Fruit fly (Drosophila melanogaster): ENCODE results near the gene CG13445.

The CG13445 gene

dm6 chr3L:15847224-15847623 is 37.9 kb downstream of the CG13445 start (continued):
- TF ChIP-seq sima (GFP tag; optimal IDR thresholded peaks at IDR 0.05) (no peak), dm (GFP tag; optimal IDR thresholded peaks at IDR 0.05) (no peak), ind (GFP tag; optimal IDR thresholded peaks at IDR 0.05) (no peak), CG17829 (tag; optimal IDR thresholded peaks at IDR 0.05) (peak; percentile 46), Sry-δ (GFP tag; optimal IDR thresholded peaks at IDR 0.05) (no peak), CG15011 (GFP tag; optimal IDR thresholded peaks at IDR 0.05) (no peak), Ptx1 (GFP tag; IDR thresholded peaks at IDR 0.05) (no peak), emc (GFP tag; optimal IDR thresholded peaks at IDR 0.05) (no peak), CG4820 (GFP tag; optimal IDR thresholded peaks at IDR 0.05) (no peak), Dfd (GFP tag; optimal IDR thresholded peaks at IDR 0.05) (no peak), sens (GFP tag) (peak; percentile 73), CG15696 (tag; optimal IDR thresholded peaks at IDR 0.05) (peak; percentile 80), CG4617 (GFP tag; optimal IDR thresholded peaks at IDR 0.05; ENCODE audit: borderline replicate concordance) (no peak), CG7357 (GFP tag; IDR thresholded peaks at IDR 0.05) (no peak), zf30C (GFP tag; optimal IDR thresholded peaks at IDR 0.05) (peak; percentile 89), sc (optimal IDR thresholded peaks at IDR 0.05) (no peak), sc (GFP tag; optimal IDR thresholded peaks at IDR 0.05) (no peak), CG13894 (tag; optimal IDR thresholded peaks at IDR 0.05) (no peak), MTF-1 (GFP tag; optimal IDR thresholded peaks at IDR 0.05; ENCODE audit: borderline replicate concordance) (no peak), zfh1 (GFP tag; IDR thresholded peaks at IDR 0.05) (no peak), repo (GFP tag; optimal IDR thresholded peaks at IDR 0.05) (no peak), p53 (GFP tag; optimal IDR thresholded peaks at IDR 0.05) (no peak), pita (GFP tag; optimal IDR thresholded peaks at IDR 0.05) (no peak), CG18476 (GFP tag; optimal IDR thresholded peaks at IDR 0.05) (no peak), CG14050 (GFP tag; IDR thresholded peaks at IDR 0.05) (no peak), CG10431 (GFP tag; optimal IDR thresholded peaks at IDR 0.05) (no peak), CG12155 (GFP tag; optimal IDR thresholded peaks at IDR 0.05) (no peak), H15 (GFP tag; IDR thresholded peaks at IDR 0.05) (no peak), CG10979 (tag; optimal IDR thresholded peaks at IDR 0.05) (peak; percentile 59), rib (GFP tag; IDR thresholded peaks at IDR 0.05) (no peak), CG17328 (GFP tag; IDR thresholded peaks at IDR 0.05) (no peak), Xrp1 (GFP tag; IDR thresholded peaks at IDR 0.05) (peak; percentile 55; the same call in 1 of the 2 replicates), Dad (GFP tag; optimal IDR thresholded peaks at IDR 0.05) (no peak), zen (tag; optimal IDR thresholded peaks at IDR 0.05) (peak; percentile 72), Doc2 (GFP tag; IDR thresholded peaks at IDR 0.05) (no peak), unc-4 (GFP tag; IDR thresholded peaks at IDR 0.05; ENCODE audit: partially characterized antibody) (no peak), h (optimal IDR thresholded peaks at IDR 0.05) (no peak), pzg (GFP tag; optimal IDR thresholded peaks at IDR 0.05) (no peak), CG11398 (GFP tag; optimal IDR thresholded peaks at IDR 0.05) (no peak), sens-2 (GFP tag; IDR thresholded peaks at IDR 0.05) (no peak), NC2β (GFP tag; optimal IDR thresholded peaks at IDR 0.05) (no peak), CG32772 (GFP tag; IDR thresholded peaks at IDR 0.05) (no peak), CG2678 (tag; optimal IDR thresholded peaks at IDR 0.05) (no peak), CG14710 (tag; optimal IDR thresholded peaks at IDR 0.05) (peak; percentile 32), Fer3 (tag; optimal IDR thresholded peaks at IDR 0.05) (no peak), bcd (GFP tag; optimal IDR thresholded peaks at IDR 0.05) (no peak), CG13624 (GFP tag; optimal IDR thresholded peaks at IDR 0.05) (no peak), bsh (GFP tag; optimal IDR thresholded peaks at IDR 0.05) (no peak), CG32767 (GFP tag; IDR thresholded peaks at IDR 0.05) (no peak), CG13123 (GFP tag; optimal IDR thresholded peaks at IDR 0.05) (no peak), dmrt11E (tag; optimal IDR thresholded peaks at IDR 0.05) (peak; percentile 66), scrt (GFP tag; optimal IDR thresholded peaks at IDR 0.05) (no peak), odd (GFP tag; optimal IDR thresholded peaks at IDR 0.05) (no peak)
